Worm (Caenorhabditis elegans): ENCODE results near the gene srab-8.
A peak's percentile ranks its signal among the peaks of the same experiment; 100 is the strongest.

srab-8 gene

DNA sequence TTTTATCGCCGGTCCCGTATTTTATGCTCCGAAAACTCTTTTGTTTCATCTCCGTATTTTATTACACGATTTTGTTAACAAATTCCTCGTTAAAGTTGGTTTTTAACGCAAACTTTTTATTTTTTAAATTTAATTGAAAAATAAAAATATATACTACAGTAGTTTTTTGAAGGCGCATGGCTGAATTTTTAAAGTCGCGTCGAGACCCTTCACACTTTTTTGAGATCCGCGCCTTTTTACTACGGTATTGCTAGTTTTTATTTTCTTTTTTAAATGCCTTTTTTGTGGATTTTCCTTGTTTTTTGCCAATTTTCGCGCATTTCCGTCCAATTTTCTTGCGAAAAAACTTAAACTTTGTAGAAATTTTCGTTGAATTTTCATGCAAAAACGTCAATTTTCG lies 28.2 kb downstream of the srab-8 start (continued):
- TF ChIP-seq D2030.7 (GFP tag; IDR thresholded peaks at IDR 0.05) (peak; percentile 82), cebp-1 (GFP tag; IDR thresholded peaks at IDR 0.05) (no peak), cebp-1 (tag; optimal IDR thresholded peaks at IDR 0.05) (no peak), B0261.1 (tag; optimal IDR thresholded peaks at IDR 0.05) (no peak), sptf-2 (GFP tag; optimal IDR thresholded peaks at IDR 0.05) (no peak), hsf-1 (GFP tag; IDR thresholded peaks at IDR 0.05) (no peak), ztf-6 (GFP tag; IDR thresholded peaks at IDR 0.05) (no peak), pha-4 (tag; optimal IDR thresholded peaks at IDR 0.05) (no peak), egl-18 (GFP tag; IDR thresholded peaks at IDR 0.05) (no peak), F39B2.1 (GFP tag; IDR thresholded peaks at IDR 0.05) (no peak), let-526 (GFP tag; IDR thresholded peaks at IDR 0.05) (no peak), attf-6 (GFP tag; IDR thresholded peaks at IDR 0.05) (no peak), lsy-27 (tag; optimal IDR thresholded peaks at IDR 0.05; ENCODE audit: borderline replicate concordance, insufficient read depth) (no peak), ekl-4 (GFP tag; IDR thresholded peaks at IDR 0.05) (no peak), madf-6 (GFP tag; IDR thresholded peaks at IDR 0.05) (peak; percentile 97), athp-1 (tag; optimal IDR thresholded peaks at IDR 0.05) (no peak), madf-8 (GFP tag; conservative IDR thresholded peaks at IDR 0.05) (peak; percentile 91), ceh-91 (GFP tag; IDR thresholded peaks at IDR 0.05) (peak; percentile 68; the same call in 1 of the 2 replicates), fkh-3 (tag; optimal IDR thresholded peaks at IDR 0.05) (no peak), Y56A3A.18 (GFP tag; IDR thresholded peaks at IDR 0.05) (no peak), hmg-20 (GFP tag; IDR thresholded peaks at IDR 0.05) (no peak), egrh-3 (GFP tag; IDR thresholded peaks at IDR 0.05) (no peak), die-1 (tag; optimal IDR thresholded peaks at IDR 0.05) (no peak), snpc-1.1 (tag; optimal IDR thresholded peaks at IDR 0.05; ENCODE audit: insufficient read depth) (peak; percentile 53), zfh-2 (GFP tag; conservative IDR thresholded peaks at IDR 0.05) (no peak), ama-1 (optimal IDR thresholded peaks at IDR 0.05) (no peak), ama-1 (GFP tag; optimal IDR thresholded peaks at IDR 0.05) (no peak), akir-1 (GFP tag; optimal IDR thresholded peaks at IDR 0.05) (no peak), chd-7 (tag; optimal IDR thresholded peaks at IDR 0.05) (no peak), cebp-2 (GFP tag; IDR thresholded peaks at IDR 0.05) (no peak), hlh-12 (tag; optimal IDR thresholded peaks at IDR 0.05) (no peak), nhr-90 (tag; optimal IDR thresholded peaks at IDR 0.05) (no peak), snpc-4 (GFP tag; optimal IDR thresholded peaks at IDR 0.05) (no peak), snpc-4 (tag; optimal IDR thresholded peaks at IDR 0.05) (peak in 1 of 4 experiments; percentile 54), hrde-1 (tag; optimal IDR thresholded peaks at IDR 0.05; ENCODE audit: borderline replicate concordance) (no peak), nhr-179 (tag; optimal IDR thresholded peaks at IDR 0.05) (no peak), attf-5 (GFP tag; optimal IDR thresholded peaks at IDR 0.05) (no peak), ceh-40 (GFP tag; IDR thresholded peaks at IDR 0.05) (no peak), tbx-9 (tag; optimal IDR thresholded peaks at IDR 0.05; ENCODE audit: borderline replicate concordance) (no peak), ztf-26 (tag; optimal IDR thresholded peaks at IDR 0.05) (no peak), bed-2 (GFP tag; IDR thresholded peaks at IDR 0.05) (no peak), bed-1 (GFP tag; IDR thresholded peaks at IDR 0.05) (no peak), tbp1 (GFP tag; optimal IDR thresholded peaks at IDR 0.05) (peak; percentile 26), F23B12.7 (tag; optimal IDR thresholded peaks at IDR 0.05; ENCODE audit: insufficient read depth) (no peak), dpff-1 (tag; optimal IDR thresholded peaks at IDR 0.05) (no peak), ztf-18 (tag; optimal IDR thresholded peaks at IDR 0.05) (no peak), K12H6.12 (tag; optimal IDR thresholded peaks at IDR 0.05) (no peak), T07F8.4 (tag; optimal IDR thresholded peaks at IDR 0.05) (no peak), him-1 (tag; optimal IDR thresholded peaks at IDR 0.05) (no peak), let-607 (tag; optimal IDR thresholded peaks at IDR 0.05) (no peak)
